Fruit fly (Drosophila melanogaster) whole organism, wandering third instar larva: ENCODE results near the gene slf.
A peak's percentile ranks its signal among the peaks of the same experiment; 100 is the strongest.

Experiments
- Abd-B ChIP-seq: fragments of >200 bp; optimal IDR thresholded peaks from 2 replicates; lab custom pipeline; 2017; ENCODE audit warnings: missing biosample characterization, missing genetic modification characterization
- CG32264 ChIP-seq: fragments of 200-800 bp; sonication (Bioruptor generic); optimal IDR thresholded peaks from 2 replicates; lab custom pipeline; 2016; ENCODE audit warnings: missing biosample characterization, missing genetic modification characterization
- Dfd ChIP-seq: fragments of >200 bp; optimal IDR thresholded peaks from 2 replicates; lab custom pipeline; 2017; ENCODE audit warnings: missing biosample characterization, missing genetic modification characterization
- Dif ChIP-seq: fragments of 200-275, 200-300 bp; sonication (Bioruptor generic); optimal IDR thresholded peaks from 2 replicates; lab custom pipeline; 2018; ENCODE audit warnings: missing biosample characterization, missing genetic modification characterization; ENCODE audit not compliant: partially characterized antibody
- GATAd ChIP-seq: sonication (Bioruptor generic); optimal IDR thresholded peaks from 2 replicates; lab custom pipeline; 2016; ENCODE audit warnings: missing biosample characterization, missing genetic modification characterization
- HLH106 ChIP-seq: fragments of 200-800 bp; optimal IDR thresholded peaks from 3 replicates; lab custom pipeline; 2019; ENCODE audit warnings: missing biosample characterization, mild to moderate bottlenecking, missing genetic modification characterization, moderate library complexity
- Hnf4 ChIP-seq: fragments of 200-800 bp; sonication (Bioruptor generic); optimal IDR thresholded peaks from 2 replicates; lab custom pipeline; 2016; ENCODE audit warnings: missing biosample characterization, mild to moderate bottlenecking, missing genetic modification characterization
- Hr78 ChIP-seq: fragments of >200 bp; optimal IDR thresholded peaks from 2 replicates; lab custom pipeline; 2017; ENCODE audit warnings: missing biosample characterization, missing genetic modification characterization
- Hr83 ChIP-seq: fragments of 200-300 bp; sonication (Bioruptor generic); optimal IDR thresholded peaks from 2 replicates; lab custom pipeline; 2016; ENCODE audit warnings: missing biosample characterization, mild to moderate bottlenecking, missing genetic modification characterization, moderate library complexity; ENCODE audit not compliant: poor library complexity, severe bottlenecking
- Jra ChIP-seq: sonication (Bioruptor generic); optimal IDR thresholded peaks from 2 replicates; lab custom pipeline; 2016; ENCODE audit warnings: missing biosample characterization, missing genetic modification characterization
- Mio ChIP-seq: sonication (Bioruptor generic); optimal IDR thresholded peaks from 2 replicates; lab custom pipeline; 2016; ENCODE audit warnings: missing biosample characterization, missing genetic modification characterization
- Myc ChIP-seq: fragments of >200 bp; optimal IDR thresholded peaks from 2 replicates; lab custom pipeline; 2017
- OdsH ChIP-seq: fragments of 200-800 bp; sonication (Bioruptor generic); optimal IDR thresholded peaks from 2 replicates; lab custom pipeline; 2016; ENCODE audit warnings: missing biosample characterization, mild to moderate bottlenecking, missing genetic modification characterization
- Rel ChIP-seq, 2 experiments: fragments of 200-800 bp; sonication (Bioruptor generic) in 1 of 2; optimal IDR thresholded peaks; 2 replicates in 1 of 2; 3 replicates in 1 of 2; lab custom pipeline; 2016 to 2019; ENCODE audit warnings: mild to moderate bottlenecking in 2 of 2, missing biosample characterization in 2 of 2, missing genetic modification characterization in 2 of 2, moderate library complexity in 1 of 2
- Sp1 ChIP-seq: fragments of 200-800 bp; sonication (Bioruptor generic); optimal IDR thresholded peaks from 3 replicates; lab custom pipeline; 2019; ENCODE audit warnings: missing biosample characterization, mild to moderate bottlenecking, missing genetic modification characterization, moderate library complexity
- Vsx2 ChIP-seq: fragments of 200-300, 225-300 bp; sonication (Bioruptor generic); optimal IDR thresholded peaks from 2 replicates; lab custom pipeline; 2018; ENCODE audit warnings: missing biosample characterization, missing genetic modification characterization; ENCODE audit not compliant: partially characterized antibody
- brk ChIP-seq: fragments of 200-800 bp; sonication (Bioruptor generic); optimal IDR thresholded peaks from 2 replicates; lab custom pipeline; 2016; ENCODE audit warnings: missing biosample characterization, mild to moderate bottlenecking, missing genetic modification characterization
- dl ChIP-seq, 2 experiments: fragments of 175-275, 200-275 bp in 1 of 2; fragments of 200-275 bp in 1 of 2; sonication (Bioruptor generic); optimal IDR thresholded peaks; lab custom pipeline; 2018; ENCODE audit warnings: mild to moderate bottlenecking in 2 of 2, missing biosample characterization in 2 of 2, missing genetic modification characterization in 2 of 2, moderate library complexity in 2 of 2; ENCODE audit not compliant: partially characterized antibody in 2 of 2, insufficient read depth in 1 of 2
- dmrt93B ChIP-seq: fragments of 200-800 bp; sonication (Bioruptor generic); optimal IDR thresholded peaks from 2 replicates; lab custom pipeline; 2018; ENCODE audit warnings: missing biosample characterization, mild to moderate bottlenecking, missing genetic modification characterization
- dsf ChIP-seq: sonication (Bioruptor generic); optimal IDR thresholded peaks from 2 replicates; lab custom pipeline; 2016; ENCODE audit warnings: missing biosample characterization, missing genetic modification characterization, borderline replicate concordance
- ey ChIP-seq: fragments of 200-800 bp; sonication (Bioruptor generic); optimal IDR thresholded peaks from 2 replicates; lab custom pipeline; 2016; ENCODE audit warnings: missing biosample characterization, missing genetic modification characterization
- foxo ChIP-seq, 2 experiments: fragments of 200-800 bp; sonication (Bioruptor generic); optimal IDR thresholded peaks; 2 replicates in 1 of 2; 3 replicates in 1 of 2; lab custom pipeline; 2016 to 2017; ENCODE audit warnings: missing biosample characterization in 2 of 2, missing genetic modification characterization in 2 of 2
- fru ChIP-seq: fragments of 200-800 bp; sonication (Bioruptor generic); optimal IDR thresholded peaks from 3 replicates; lab custom pipeline; 2016; ENCODE audit warnings: missing biosample characterization, mild to moderate bottlenecking, missing genetic modification characterization
- h ChIP-seq: fragments of 200-800 bp; sonication (Bioruptor generic); optimal IDR thresholded peaks from 3 replicates; lab custom pipeline; 2016; ENCODE audit warnings: missing biosample characterization, mild to moderate bottlenecking, missing genetic modification characterization
- jim ChIP-seq: fragments of 175-275, 200-325 bp; sonication (Bioruptor generic); optimal IDR thresholded peaks from 2 replicates; lab custom pipeline; 2016; ENCODE audit warnings: missing biosample characterization, mild to moderate bottlenecking, missing genetic modification characterization
- lola ChIP-seq: fragments of >200 bp; optimal IDR thresholded peaks from 2 replicates; lab custom pipeline; 2017; ENCODE audit warnings: missing biosample characterization, missing genetic modification characterization
- psq ChIP-seq: fragments of 200-800 bp; sonication (Bioruptor generic); optimal IDR thresholded peaks from 3 replicates; lab custom pipeline; 2017; ENCODE audit warnings: missing biosample characterization, mild to moderate bottlenecking, missing genetic modification characterization, moderate library complexity
- rgr ChIP-seq: fragments of 200-800 bp; sonication (Bioruptor generic); optimal IDR thresholded peaks from 3 replicates; lab custom pipeline; 2016; ENCODE audit warnings: missing biosample characterization, mild to moderate bottlenecking, missing genetic modification characterization
- sage ChIP-seq: fragments of 200-800 bp; sonication (Bioruptor generic); optimal IDR thresholded peaks from 2 replicates; lab custom pipeline; 2016; ENCODE audit warnings: missing biosample characterization, mild to moderate bottlenecking, missing genetic modification characterization
- sv ChIP-seq: fragments of 200-800 bp; sonication (Bioruptor generic); optimal IDR thresholded peaks from 3 replicates; lab custom pipeline; 2016; ENCODE audit warnings: missing biosample characterization, missing genetic modification characterization
- tai ChIP-seq: sonication (Bioruptor generic); optimal IDR thresholded peaks from 2 replicates; lab custom pipeline; 2016; ENCODE audit warnings: missing biosample characterization, missing genetic modification characterization
- usp ChIP-seq: fragments of >200 bp; optimal IDR thresholded peaks from 2 replicates; lab custom pipeline; 2017; ENCODE audit warnings: missing biosample characterization, missing genetic modification characterization
- woc ChIP-seq: sonication (Bioruptor generic); optimal IDR thresholded peaks from 2 replicates; lab custom pipeline; 2016; ENCODE audit warnings: missing biosample characterization, mild to moderate bottlenecking, missing genetic modification characterization

The slf gene

dm6 chr2L:4807953-4808604 lies 6.4 kb upstream of the slf start:
- TF ChIP-seq psq (GFP tag; lab: Kevin White, UChicago) = peak; percentile 3
- peak; percentile 59 for TF ChIP-seq woc (GFP tag; lab: Kevin White, UChicago)
- no peak for TF ChIP-seq tai (GFP tag; lab: Kevin White, UChicago)
- no peak for TF ChIP-seq usp
- TF ChIP-seq h (GFP tag; lab: Kevin White, UChicago) = peak; percentile 21
- TF ChIP-seq fru (GFP tag; lab: Kevin White, UChicago) = peak; percentile 29

- no peak for TF ChIP-seq Abd-B (GFP tag; lab: Kevin White, UChicago)
- no peak for TF ChIP-seq Hr83 (GFP tag; lab: Kevin White, UChicago)
- TF ChIP-seq OdsH (GFP tag; lab: Kevin White, UChicago) = no peak
- TF ChIP-seq brk (GFP tag; lab: Kevin White, UChicago) = no peak
- TF ChIP-seq Hnf4 (GFP tag; lab: Kevin White, UChicago) = no peak
- no peak for TF ChIP-seq ey
- TF ChIP-seq dsf (GFP tag; lab: Kevin White, UChicago) = no peak
- no peak for TF ChIP-seq dl (GFP tag; optimal IDR thresholded peaks at IDR 0.05; lab: Kevin White, UChicago; ENCODE audit: insufficient read depth in 1 of 2, partially characterized antibody in 2 of 2)
- no peak for TF ChIP-seq jim (GFP tag; lab: Kevin White, UChicago)
- TF ChIP-seq sage (GFP tag; lab: Kevin White, UChicago) = no peak
- TF ChIP-seq fru (GFP tag; lab: Kevin White, UChicago) = no peak
- no peak for TF ChIP-seq h (GFP tag; lab: Kevin White, UChicago)
- TF ChIP-seq Myc (lab: Kevin White, UChicago) = no peak
- TF ChIP-seq HLH106 (tag; lab: Kevin White, UChicago) = no peak
- no peak for TF ChIP-seq Mio (GFP tag; lab: Kevin White, UChicago)
- TF ChIP-seq GATAd (GFP tag; lab: Kevin White, UChicago) = no peak
- no peak for TF ChIP-seq Jra (GFP tag; lab: Kevin White, UChicago)
- TF ChIP-seq Hr78 (GFP tag; lab: Kevin White, UChicago) = no peak
- TF ChIP-seq rgr (GFP tag; lab: Kevin White, UChicago) = no peak
- TF ChIP-seq Dfd (GFP tag; lab: Kevin White, UChicago) = no peak
These were observed 4.4 kb upstream of the slf start for dm6 chr2L:4806109-4806508.

- TF ChIP-seq dmrt93B (GFP tag; lab: Kevin White, UChicago) (no peak), Jra (GFP tag; lab: Kevin White, UChicago) (no peak), Hr83 (GFP tag; lab: Kevin White, UChicago) (no peak), sv (GFP tag; lab: Kevin White, UChicago) (no peak), dsf (GFP tag; lab: Kevin White, UChicago) (no peak), Abd-B (GFP tag; lab: Kevin White, UChicago) (no peak), usp (no peak), Rel (GFP tag; optimal IDR thresholded peaks at IDR 0.05; lab: Kevin White, UChicago) (no peak), Rel (tag; optimal IDR thresholded peaks at IDR 0.05; lab: Kevin White, UChicago) (no peak), HLH106 (tag; lab: Kevin White, UChicago) (no peak), jim (GFP tag; lab: Kevin White, UChicago) (no peak), Hr78 (GFP tag; lab: Kevin White, UChicago) (no peak), Myc (lab: Kevin White, UChicago) (no peak), sage (GFP tag; lab: Kevin White, UChicago) (no peak), Vsx2 (no peak), lola (GFP tag; lab: Kevin White, UChicago) (no peak), fru (GFP tag; lab: Kevin White, UChicago) (no peak), OdsH (GFP tag; lab: Kevin White, UChicago) (no peak), Mio (GFP tag; lab: Kevin White, UChicago) (no peak), Dif (no peak), ey (no peak)
These were observed 1.7 kb downstream of the slf start for dm6 chr2L:4800033-4800432.

- TF ChIP-seq brk (GFP tag; lab: Kevin White, UChicago) (no peak), GATAd (GFP tag; lab: Kevin White, UChicago) (no peak), sv (GFP tag; lab: Kevin White, UChicago) (no peak), foxo (GFP tag; optimal IDR thresholded peaks at IDR 0.05; lab: Kevin White, UChicago) (no peak), Sp1 (GFP tag; lab: Kevin White, UChicago) (no peak), CG32264 (no peak), woc (GFP tag; lab: Kevin White, UChicago) (no peak), usp (no peak), tai (GFP tag; lab: Kevin White, UChicago) (no peak), dmrt93B (GFP tag; lab: Kevin White, UChicago) (no peak), HLH106 (tag; lab: Kevin White, UChicago) (no peak), Hr78 (GFP tag; lab: Kevin White, UChicago) (no peak)
These were observed 2.8 kb downstream of the slf start for dm6 chr2L:4798894-4799293.
